Worm (Caenorhabditis elegans) whole organism, L4 larva: ENCODE data around the gene cra-1.

Source experiments
- F26F4.8 ChIP-seq: fragments of 200-800 bp; sonication (Bioruptor generic); conservative IDR thresholded peaks from 2 replicates; pipeline ENCODE4 v1.3.6; 2022; ENCODE audit warnings: missing genetic modification characterization, missing compliant biosample characterization
- R02D3.7 ChIP-seq: fragments of 150-350 bp; sonication (generic microtip); optimal IDR thresholded peaks from 3 replicates; lab custom pipeline; 2014; ENCODE audit warnings: missing biosample characterization, missing genetic modification characterization
- T26A8.4 ChIP-seq: fragments of 200-800 bp; sonication (Bioruptor generic); IDR thresholded peaks from 2 replicates; pipeline ENCODE4 v1.3.6; 2022; ENCODE audit warnings: missing genetic modification characterization, missing compliant biosample characterization
- Y48G9A.11 ChIP-seq: fragments of 200-800 bp; sonication (Bioruptor generic); IDR thresholded peaks from 2 replicates; pipeline ENCODE4 v1.3.6; 2022; ENCODE audit warnings: missing genetic modification reagents, missing genetic modification characterization, missing compliant biosample characterization
- Y5F2A.4 ChIP-seq: fragments of 200-800 bp; sonication (Bioruptor generic); optimal IDR thresholded peaks from 2 replicates; lab custom pipeline; 2018; ENCODE audit warnings: mild to moderate bottlenecking, missing genetic modification characterization, missing compliant biosample characterization
- ZK546.5 ChIP-seq, 2 experiments: sonication (generic microtip); optimal IDR thresholded peaks; 2 replicates each; lab custom pipeline; 2017; ENCODE audit warnings: missing biosample characterization in 2 of 2, missing genetic modification characterization in 2 of 2
- aha-1 ChIP-seq: fragments of 150-350 bp; peaks from one replicate; lab custom pipeline; 2014; ENCODE audit warnings: missing biosample characterization, missing genetic modification characterization
- aly-2 ChIP-seq: sonication (generic microtip); optimal IDR thresholded peaks from 2 replicates; lab custom pipeline; 2018; ENCODE audit warnings: missing biosample characterization, missing genetic modification characterization
- ama-1 ChIP-seq: fragments of 150-350 bp; optimal IDR thresholded peaks from 2 replicates; lab custom pipeline; 2014; ENCODE audit warnings: inconsistent platforms, mixed read lengths
- arid-1 ChIP-seq: fragments of 200-800 bp; sonication (Bioruptor generic); conservative IDR thresholded peaks from 2 replicates; pipeline ENCODE4 v1.3.6; 2022; ENCODE audit warnings: missing genetic modification reagents, missing genetic modification characterization, missing compliant biosample characterization
- ceh-32 ChIP-seq: sonication (generic microtip); optimal IDR thresholded peaks from 2 replicates; lab custom pipeline; 2016; ENCODE audit warnings: mild to moderate bottlenecking, missing genetic modification characterization, missing compliant biosample characterization; ENCODE audit not compliant: poor library complexity
- ceh-82 ChIP-seq: sonication (generic microtip); optimal IDR thresholded peaks from 2 replicates; lab custom pipeline; 2017; ENCODE audit warnings: missing biosample characterization, missing genetic modification characterization
- ces-1 ChIP-seq: fragments of 150-350 bp; sonication (generic microtip); optimal IDR thresholded peaks from 4 replicates; lab custom pipeline; 2014; ENCODE audit warnings: missing biosample characterization, missing genetic modification reagents, missing genetic modification characterization
- dmd-6 ChIP-seq: fragments of 200-800 bp; sonication (Bioruptor generic); IDR thresholded peaks from 2 replicates; pipeline ENCODE4 v1.3.6; 2022; ENCODE audit warnings: missing genetic modification reagents, missing genetic modification characterization, missing compliant biosample characterization
- dmd-9 ChIP-seq: fragments of 200-800 bp; sonication (Bioruptor generic); IDR thresholded peaks from 2 replicates; pipeline ENCODE4 v1.3.6; 2022; ENCODE audit warnings: missing genetic modification reagents, missing genetic modification characterization, missing compliant biosample characterization
- dpl-1 ChIP-seq: fragments of 150-350 bp; optimal IDR thresholded peaks from 2 replicates; lab custom pipeline; 2014; ENCODE audit warnings: missing biosample characterization, missing genetic modification reagents, missing genetic modification characterization
- duxl-1 ChIP-seq: sonication (generic microtip); optimal IDR thresholded peaks from 2 replicates; lab custom pipeline; 2016; ENCODE audit warnings: mild to moderate bottlenecking, missing genetic modification characterization, moderate library complexity, missing compliant biosample characterization; ENCODE audit not compliant: poor library complexity
- egl-27 ChIP-seq: sonication (generic microtip); optimal IDR thresholded peaks from 3 replicates; lab custom pipeline; 2017; ENCODE audit warnings: missing biosample characterization, missing genetic modification reagents, missing genetic modification characterization
- gei-8 ChIP-seq: fragments of 200-800 bp; sonication (Bioruptor generic); optimal IDR thresholded peaks from 2 replicates; lab custom pipeline; 2018; ENCODE audit warnings: mild to moderate bottlenecking, missing genetic modification characterization, missing compliant biosample characterization
- lin-15B ChIP-seq: fragments of 150-350 bp; sonication (generic microtip); optimal IDR thresholded peaks from 3 replicates; lab custom pipeline; 2014; ENCODE audit warnings: missing biosample characterization, missing genetic modification characterization
- lin-29 ChIP-seq: fragments of 200-800 bp; sonication (Bioruptor generic); IDR thresholded peaks from 2 replicates; pipeline ENCODE4 v1.3.6; 2022; ENCODE audit warnings: missing genetic modification reagents, missing genetic modification characterization, missing compliant biosample characterization
- lin-38 ChIP-seq: fragments of 200-800 bp; sonication (Bioruptor generic); IDR thresholded peaks from 2 replicates; pipeline ENCODE4 v1.3.6; 2022; ENCODE audit warnings: missing genetic modification reagents, missing genetic modification characterization, missing compliant biosample characterization
- lin-39 ChIP-seq: fragments of 150-350 bp; optimal IDR thresholded peaks from 2 replicates; lab custom pipeline; 2014; ENCODE audit warnings: missing biosample characterization, missing genetic modification reagents, missing genetic modification characterization
- mdt-29 ChIP-seq: fragments of 200-800 bp; sonication (Bioruptor generic); IDR thresholded peaks from 2 replicates; pipeline ENCODE4 v1.3.6; 2022; ENCODE audit warnings: missing genetic modification reagents, missing genetic modification characterization, missing compliant biosample characterization
- mep-1 ChIP-seq: fragments of 150-350 bp; sonication (generic microtip); optimal IDR thresholded peaks from 3 replicates; lab custom pipeline; 2014; ENCODE audit warnings: missing biosample characterization, missing genetic modification characterization
- mes-2 ChIP-seq: sonication (generic microtip); optimal IDR thresholded peaks from 2 replicates; lab custom pipeline; 2016; ENCODE audit warnings: missing genotype, mild to moderate bottlenecking, missing genetic modification characterization, missing compliant biosample characterization; ENCODE audit not compliant: poor library complexity, severe bottlenecking
- mxl-2 ChIP-seq: fragments of 200-800 bp; sonication (Bioruptor generic); conservative IDR thresholded peaks from 2 replicates; pipeline ENCODE4 v1.3.6; 2022; ENCODE audit warnings: missing genetic modification reagents, missing genetic modification characterization, missing compliant biosample characterization
- nhr-11 ChIP-seq: fragments of 150-350 bp; optimal IDR thresholded peaks from 2 replicates; lab custom pipeline; 2014; ENCODE audit warnings: missing biosample characterization, missing genetic modification characterization
- nhr-25 ChIP-seq: sonication (generic microtip); optimal IDR thresholded peaks from 2 replicates; lab custom pipeline; 2017; ENCODE audit warnings: missing genetic modification characterization, mild to moderate bottlenecking, missing compliant biosample characterization, antibody characterized with exemption, moderate library complexity, borderline replicate concordance; ENCODE audit not compliant: insufficient read depth
- nhr-28 ChIP-seq: fragments of 150-350 bp; optimal IDR thresholded peaks from 2 replicates; lab custom pipeline; 2014; ENCODE audit warnings: missing biosample characterization, missing genetic modification characterization
- nhr-42 ChIP-seq: fragments of 200-800 bp; sonication (Bioruptor generic); IDR thresholded peaks from 2 replicates; pipeline ENCODE4 v1.3.6; 2022; ENCODE audit warnings: missing genetic modification characterization, missing compliant biosample characterization
- nhr-6 ChIP-seq: fragments of 150-350 bp; optimal IDR thresholded peaks from 2 replicates; lab custom pipeline; 2014; ENCODE audit warnings: missing biosample characterization, missing genetic modification characterization
- nhr-77 ChIP-seq: fragments of 150-350 bp; optimal IDR thresholded peaks from 2 replicates; lab custom pipeline; 2014; ENCODE audit warnings: missing biosample characterization, missing genetic modification characterization
- rbr-2 ChIP-seq: sonication (generic microtip); optimal IDR thresholded peaks from 2 replicates; lab custom pipeline; 2016; ENCODE audit warnings: missing genotype, missing genetic modification characterization, missing compliant biosample characterization
- saeg-2 ChIP-seq: fragments of 200-800 bp; sonication (Bioruptor generic); IDR thresholded peaks from 2 replicates; pipeline ENCODE4 v1.3.6; 2022; ENCODE audit warnings: missing genetic modification reagents, missing genetic modification characterization, missing compliant biosample characterization
- spr-1 ChIP-seq: sonication (generic microtip); optimal IDR thresholded peaks from 2 replicates; lab custom pipeline; 2016; ENCODE audit warnings: mild to moderate bottlenecking, missing genetic modification characterization, missing compliant biosample characterization
- tag-97 ChIP-seq: fragments of 200-800 bp; sonication (Bioruptor generic); IDR thresholded peaks from 2 replicates; pipeline ENCODE4 v1.3.6; 2022; ENCODE audit warnings: missing genetic modification characterization, missing compliant biosample characterization
- tra-1 ChIP-seq: fragments of 200-800 bp; sonication (Bioruptor generic); IDR thresholded peaks from 2 replicates; pipeline ENCODE4 v1.3.6; 2022; ENCODE audit warnings: missing genetic modification reagents, missing genetic modification characterization, missing compliant biosample characterization
- unc-39 ChIP-seq: sonication (generic microtip); optimal IDR thresholded peaks from 2 replicates; lab custom pipeline; 2017; ENCODE audit warnings: missing biosample characterization, missing genetic modification characterization
- unc-62 ChIP-seq, 3 experiments: fragments of 150-350 bp in 1 of 3; sonication (generic microtip); optimal IDR thresholded peaks in 2 of 3; peaks in 1 of 3; 1 replicate in 1 of 3; 2 replicates in 2 of 3; lab custom pipeline; 2014 to 2017; ENCODE audit warnings: missing biosample characterization in 3 of 3, missing genetic modification characterization in 3 of 3, missing genetic modification reagents in 3 of 3, missing genotype in 1 of 3
- zip-11 ChIP-seq: fragments of 200-800 bp; sonication (Bioruptor generic); IDR thresholded peaks from 2 replicates; pipeline ENCODE4 v1.3.6; 2022; ENCODE audit warnings: missing genetic modification characterization, missing compliant biosample characterization
- zip-2 ChIP-seq: fragments of 150-350 bp; optimal IDR thresholded peaks from 2 replicates; lab custom pipeline; 2014; ENCODE audit warnings: missing biosample characterization, missing genetic modification characterization

The cra-1 gene

ce11 chrIII:6863901-6864300 lies 5.4 kb downstream of the cra-1 start, which contains the start of gene sma-3 (continued):
- no peak for TF ChIP-seq mes-2 (tag; lab: Kevin White, UChicago)
- TF ChIP-seq spr-1 (tag; lab: Kevin White, UChicago), result no peak
- no peak for TF ChIP-seq ceh-32 (tag; lab: Kevin White, UChicago)
- TF ChIP-seq lin-39 (tag; lab: Kevin White, UChicago), result no peak
- TF ChIP-seq aha-1 (tag; lab: Kevin White, UChicago), result no peak
- peak; percentile 55; the same call in 1 of the 2 replicates for TF ChIP-seq dmd-6 (GFP tag; lab: Robert Waterston, UW)
- no peak for TF ChIP-seq T26A8.4 (GFP tag; lab: Robert Waterston, UW)
- no peak for TF ChIP-seq aly-2 (tag; lab: Kevin White, UChicago)
- no peak for TF ChIP-seq rbr-2
- no peak for TF ChIP-seq ces-1 (GFP tag; lab: Kevin White, UChicago)
- TF ChIP-seq nhr-6 (tag; lab: Kevin White, UChicago), result peak; percentile 12
- peak; percentile 28 for TF ChIP-seq mep-1 (tag; lab: Kevin White, UChicago)
- TF ChIP-seq tag-97 (GFP tag; lab: Robert Waterston, UW), result no peak
- TF ChIP-seq nhr-77 (tag; lab: Kevin White, UChicago), result peak; percentile 73
- TF ChIP-seq arid-1, result no peak
- TF ChIP-seq dmd-9 (GFP tag; lab: Robert Waterston, UW), result no peak
- TF ChIP-seq ZK546.5 (tag; optimal IDR thresholded peaks at IDR 0.05; lab: Kevin White, UChicago), result no peak
- peak in 1 of 2 experiments; percentile 94 for TF ChIP-seq unc-62 (GFP tag; optimal IDR thresholded peaks at IDR 0.05 in 1 of 2; lab: Kevin White, UChicago)
- TF ChIP-seq unc-62 (tag; optimal IDR thresholded peaks at IDR 0.05; lab: Kevin White, UChicago), result no peak
- no peak for TF ChIP-seq zip-11 (GFP tag; lab: Robert Waterston, UW)
- TF ChIP-seq lin-29 (GFP tag; lab: Robert Waterston, UW), result no peak
- no peak for TF ChIP-seq egl-27 (tag; lab: Kevin White, UChicago)
- TF ChIP-seq zip-2 (tag; lab: Kevin White, UChicago), result no peak
- no peak for TF ChIP-seq R02D3.7 (tag; lab: Kevin White, UChicago)
- TF ChIP-seq unc-39, result no peak
- TF ChIP-seq Y5F2A.4, result no peak
- TF ChIP-seq mdt-29 (GFP tag; lab: Robert Waterston, UW), result no peak
- no peak for TF ChIP-seq lin-15B (tag; lab: Kevin White, UChicago)
- TF ChIP-seq lin-38 (GFP tag; lab: Robert Waterston, UW), result no peak
- TF ChIP-seq nhr-28 (tag; lab: Kevin White, UChicago), result peak; percentile 83
- TF ChIP-seq nhr-11 (tag; lab: Kevin White, UChicago), result no peak
- no peak for TF ChIP-seq tra-1 (GFP tag; lab: Robert Waterston, UW)

- TF ChIP-seq Y5F2A.4, result no peak
- no peak for TF ChIP-seq dmd-9 (GFP tag; lab: Robert Waterston, UW)
- no peak for TF ChIP-seq lin-15B (tag; lab: Kevin White, UChicago)
- TF ChIP-seq ceh-82 (tag; lab: Kevin White, UChicago), result no peak
- no peak for TF ChIP-seq dpl-1 (GFP tag; lab: Kevin White, UChicago)
- no peak for TF ChIP-seq gei-8 (GFP tag; lab: Kevin White, UChicago)
- TF ChIP-seq nhr-42 (GFP tag; lab: Robert Waterston, UW), result no peak
- no peak for TF ChIP-seq duxl-1 (tag; lab: Kevin White, UChicago)
- no peak for TF ChIP-seq nhr-25 (tag; lab: Kevin White, UChicago)
- TF ChIP-seq zip-2 (tag; lab: Kevin White, UChicago), result no peak
- no peak for TF ChIP-seq ama-1 (lab: Kevin White, UChicago)
- TF ChIP-seq lin-39 (tag; lab: Kevin White, UChicago), result no peak
- TF ChIP-seq F26F4.8 (GFP tag; lab: Robert Waterston, UW), result no peak
- TF ChIP-seq saeg-2 (GFP tag; lab: Robert Waterston, UW), result no peak
- no peak for TF ChIP-seq mxl-2 (GFP tag; lab: Robert Waterston, UW)
- no peak for TF ChIP-seq Y48G9A.11 (GFP tag; lab: Robert Waterston, UW)
Observed at ce11 chrIII:6859482-6859881, 9.8 kb downstream of the cra-1 start, which contains the start of gene clec-158. Gene clec-158 (minus strand): TSS chrIII:6859582.
